Worm (Caenorhabditis elegans) whole organism, L3 larva: ENCODE measurements around the gene F15B9.11.

ENCODE experiments used
- R02D3.7 ChIP-seq: fragments of 150-350 bp; optimal IDR thresholded peaks from 2 replicates; lab custom pipeline; 2014; ENCODE audit warnings: missing biosample characterization, missing genetic modification characterization
- ceh-16 ChIP-seq: sonication (generic microtip); optimal IDR thresholded peaks from 2 replicates; lab custom pipeline; 2017; ENCODE audit warnings: missing biosample characterization, missing genetic modification characterization
- eor-1 ChIP-seq, 2 experiments: fragments of 150-350 bp; optimal IDR thresholded peaks; 2 replicates each; lab custom pipeline; 2014 to 2018; ENCODE audit warnings: missing biosample characterization in 2 of 2, missing genetic modification characterization in 2 of 2
- nhr-237 ChIP-seq: fragments of 150-350 bp; optimal IDR thresholded peaks from 2 replicates; lab custom pipeline; 2014; ENCODE audit warnings: missing biosample characterization, missing genetic modification characterization
- pha-4 ChIP-seq: fragments of 150-350 bp; optimal IDR thresholded peaks from 2 replicates; lab custom pipeline; 2014; ENCODE audit warnings: missing biosample characterization, missing genetic modification reagents, missing genetic modification characterization
- sea-2 ChIP-seq: fragments of 150-350 bp; sonication (generic microtip); optimal IDR thresholded peaks from 4 replicates; lab custom pipeline; 2014; ENCODE audit warnings: missing biosample characterization, missing genetic modification reagents, missing genetic modification characterization

DNA sequence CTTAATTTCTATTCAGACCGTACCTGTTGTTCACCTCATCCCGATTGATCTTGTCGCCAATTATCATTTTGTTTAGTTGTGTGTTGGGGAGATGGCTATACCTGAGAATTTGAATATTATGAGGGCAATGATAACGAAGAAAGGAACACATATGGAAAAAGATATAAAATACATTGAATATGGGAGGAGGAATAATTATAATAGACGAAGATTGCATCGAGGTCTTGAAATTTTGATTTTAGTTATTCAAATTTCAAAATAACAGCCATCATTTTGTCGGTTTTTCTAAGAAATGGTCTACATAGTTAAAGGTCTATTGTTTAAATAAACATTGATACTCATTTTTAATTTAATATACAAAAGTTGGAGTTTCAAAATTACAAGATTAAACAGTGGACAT, 5.6 kb downstream of the F15B9.11 start, which contains the start of gene shw-3:
- TF ChIP-seq nhr-237 (tag; lab: Kevin White, UChicago), result no peak
- no peak for TF ChIP-seq sea-2 (GFP tag; lab: Kevin White, UChicago)
- no peak for TF ChIP-seq pha-4 (tag; lab: Kevin White, UChicago)
- TF ChIP-seq R02D3.7 (tag; lab: Kevin White, UChicago), result no peak
- TF ChIP-seq ceh-16 (tag; lab: Kevin White, UChicago), result no peak
- TF ChIP-seq eor-1 (tag; optimal IDR thresholded peaks at IDR 0.05; lab: Kevin White, UChicago), result no peak
